Fruit fly (Drosophila melanogaster) whole organism, larva: ENCODE results near the gene CG9855.

ENCODE experiments used
- noc ChIP-seq: fragments of 200-800 bp; sonication (Bioruptor generic); optimal IDR thresholded peaks from 3 replicates; lab custom pipeline; 2019; ENCODE audit warnings: missing biosample characterization, mild to moderate bottlenecking, missing genetic modification characterization, moderate library complexity

The CG9855 gene

dm6 chr3R:4353569-4353968 lies 44.1 kb downstream of the CG9855 start:
- no peak for TF ChIP-seq noc

DNA sequence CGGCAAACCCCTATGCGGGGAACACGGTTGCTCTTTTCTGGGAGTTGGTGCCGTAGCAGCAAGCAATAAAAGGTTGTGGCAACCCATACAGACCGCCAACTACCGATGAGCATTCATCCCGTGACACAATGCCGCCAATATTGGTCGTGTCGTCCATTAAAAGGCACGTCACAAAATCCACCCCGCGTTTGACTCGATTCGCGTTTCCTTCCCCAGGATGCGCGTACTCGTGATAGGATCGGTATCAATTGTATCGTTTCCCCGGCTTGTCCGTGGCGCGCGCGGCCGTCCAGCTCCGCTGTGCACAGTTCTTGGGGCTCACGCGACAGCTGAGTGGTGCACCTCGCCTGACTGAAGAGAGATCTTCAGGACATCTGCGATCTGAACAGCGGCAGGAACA lies 47.5 kb downstream of the CG9855 start:
- no peak for TF ChIP-seq noc

dm6 chr3R:4348197-4348814 lies 49.4 kb downstream of the CG9855 start:
- no peak for TF ChIP-seq noc

DNA sequence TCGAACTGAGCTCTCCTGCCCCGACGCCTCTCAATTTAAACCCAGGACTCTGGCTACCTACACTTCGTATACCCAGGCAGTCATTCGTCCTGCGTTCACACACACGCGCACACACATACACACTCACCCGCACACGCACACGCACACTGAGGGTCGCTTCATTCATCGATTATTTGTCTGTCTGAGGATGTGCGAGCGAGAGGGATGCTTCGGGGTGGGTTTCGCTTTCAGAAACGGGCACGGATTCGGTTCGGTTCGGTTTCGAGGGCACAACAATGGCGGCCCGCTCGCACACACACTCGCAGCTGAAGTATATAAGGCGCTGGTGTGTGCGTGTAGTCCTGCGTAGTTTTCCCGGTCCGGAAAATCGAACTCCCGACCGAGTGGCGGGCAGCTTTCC lies 51.0 kb downstream of the CG9855 start, which contains the start of gene hkb:
Gene hkb, minus strand, starts transcription at position 11 of the 400 bp plus-strand sequence.
- no peak for TF ChIP-seq noc
